Fruit fly (Drosophila melanogaster) whole organism, wandering third instar larva: ENCODE results near the gene cry.

Experiments used
- Abd-B ChIP-seq: fragments of >200 bp; optimal IDR thresholded peaks from 2 replicates; lab custom pipeline; 2017; ENCODE audit warnings: missing biosample characterization, missing genetic modification characterization
- CG32264 ChIP-seq: fragments of 200-800 bp; sonication (Bioruptor generic); optimal IDR thresholded peaks from 2 replicates; lab custom pipeline; 2016; ENCODE audit warnings: missing biosample characterization, missing genetic modification characterization
- CrebA ChIP-seq: fragments of 200-800 bp; sonication (Bioruptor generic); optimal IDR thresholded peaks from 2 replicates; lab custom pipeline; 2016; ENCODE audit warnings: missing biosample characterization, mild to moderate bottlenecking, missing genetic modification characterization, borderline replicate concordance
- Dfd ChIP-seq: fragments of >200 bp; optimal IDR thresholded peaks from 2 replicates; lab custom pipeline; 2017; ENCODE audit warnings: missing biosample characterization, missing genetic modification characterization
- HLH106 ChIP-seq: fragments of 200-800 bp; optimal IDR thresholded peaks from 3 replicates; lab custom pipeline; 2019; ENCODE audit warnings: missing biosample characterization, mild to moderate bottlenecking, missing genetic modification characterization, moderate library complexity
- Hnf4 ChIP-seq: fragments of 200-800 bp; sonication (Bioruptor generic); optimal IDR thresholded peaks from 2 replicates; lab custom pipeline; 2016; ENCODE audit warnings: missing biosample characterization, mild to moderate bottlenecking, missing genetic modification characterization
- Hr78 ChIP-seq: fragments of >200 bp; optimal IDR thresholded peaks from 2 replicates; lab custom pipeline; 2017; ENCODE audit warnings: missing biosample characterization, missing genetic modification characterization
- Jra ChIP-seq: sonication (Bioruptor generic); optimal IDR thresholded peaks from 2 replicates; lab custom pipeline; 2016; ENCODE audit warnings: missing biosample characterization, missing genetic modification characterization
- Mio ChIP-seq: sonication (Bioruptor generic); optimal IDR thresholded peaks from 2 replicates; lab custom pipeline; 2016; ENCODE audit warnings: missing biosample characterization, missing genetic modification characterization
- Myc ChIP-seq: fragments of >200 bp; optimal IDR thresholded peaks from 2 replicates; lab custom pipeline; 2017
- N ChIP-seq: fragments of >200 bp; optimal IDR thresholded peaks from 2 replicates; lab custom pipeline; 2018; ENCODE audit warnings: missing biosample characterization, missing external identifiers, missing genetic modification characterization
- OdsH ChIP-seq: fragments of 200-800 bp; sonication (Bioruptor generic); optimal IDR thresholded peaks from 2 replicates; lab custom pipeline; 2016; ENCODE audit warnings: missing biosample characterization, mild to moderate bottlenecking, missing genetic modification characterization
- Rel ChIP-seq, 2 experiments: fragments of 200-800 bp; sonication (Bioruptor generic) in 1 of 2; optimal IDR thresholded peaks; 2 replicates in 1 of 2; 3 replicates in 1 of 2; lab custom pipeline; 2016 to 2019; ENCODE audit warnings: mild to moderate bottlenecking in 2 of 2, missing biosample characterization in 2 of 2, missing genetic modification characterization in 2 of 2, moderate library complexity in 1 of 2
- Vsx2 ChIP-seq: fragments of 200-300, 225-300 bp; sonication (Bioruptor generic); optimal IDR thresholded peaks from 2 replicates; lab custom pipeline; 2018; ENCODE audit warnings: missing biosample characterization, missing genetic modification characterization; ENCODE audit not compliant: partially characterized antibody
- br ChIP-seq: fragments of 200-800 bp; sonication (Bioruptor generic); optimal IDR thresholded peaks from 2 replicates; lab custom pipeline; 2016; ENCODE audit warnings: missing biosample characterization, missing genetic modification characterization
- brk ChIP-seq: fragments of 200-800 bp; sonication (Bioruptor generic); optimal IDR thresholded peaks from 2 replicates; lab custom pipeline; 2016; ENCODE audit warnings: missing biosample characterization, mild to moderate bottlenecking, missing genetic modification characterization
- dl ChIP-seq, 2 experiments: fragments of 175-275, 200-275 bp in 1 of 2; fragments of 200-275 bp in 1 of 2; sonication (Bioruptor generic); optimal IDR thresholded peaks; lab custom pipeline; 2018; ENCODE audit warnings: mild to moderate bottlenecking in 2 of 2, missing biosample characterization in 2 of 2, missing genetic modification characterization in 2 of 2, moderate library complexity in 2 of 2; ENCODE audit not compliant: partially characterized antibody in 2 of 2, insufficient read depth in 1 of 2
- dmrt93B ChIP-seq: fragments of 200-800 bp; sonication (Bioruptor generic); optimal IDR thresholded peaks from 2 replicates; lab custom pipeline; 2018; ENCODE audit warnings: missing biosample characterization, mild to moderate bottlenecking, missing genetic modification characterization
- dsf ChIP-seq: sonication (Bioruptor generic); optimal IDR thresholded peaks from 2 replicates; lab custom pipeline; 2016; ENCODE audit warnings: missing biosample characterization, missing genetic modification characterization, borderline replicate concordance
- ey ChIP-seq: fragments of 200-800 bp; sonication (Bioruptor generic); optimal IDR thresholded peaks from 2 replicates; lab custom pipeline; 2016; ENCODE audit warnings: missing biosample characterization, missing genetic modification characterization
- foxo ChIP-seq, 2 experiments: fragments of 200-800 bp; sonication (Bioruptor generic); optimal IDR thresholded peaks; 2 replicates in 1 of 2; 3 replicates in 1 of 2; lab custom pipeline; 2016 to 2017; ENCODE audit warnings: missing biosample characterization in 2 of 2, missing genetic modification characterization in 2 of 2
- fru ChIP-seq: fragments of 200-800 bp; sonication (Bioruptor generic); optimal IDR thresholded peaks from 3 replicates; lab custom pipeline; 2016; ENCODE audit warnings: missing biosample characterization, mild to moderate bottlenecking, missing genetic modification characterization
- h ChIP-seq: fragments of 200-800 bp; sonication (Bioruptor generic); optimal IDR thresholded peaks from 3 replicates; lab custom pipeline; 2016; ENCODE audit warnings: missing biosample characterization, mild to moderate bottlenecking, missing genetic modification characterization
- pan ChIP-seq: fragments of >200 bp; optimal IDR thresholded peaks from 2 replicates; lab custom pipeline; 2017
- psq ChIP-seq: fragments of 200-800 bp; sonication (Bioruptor generic); optimal IDR thresholded peaks from 3 replicates; lab custom pipeline; 2017; ENCODE audit warnings: missing biosample characterization, mild to moderate bottlenecking, missing genetic modification characterization, moderate library complexity
- rgr ChIP-seq: fragments of 200-800 bp; sonication (Bioruptor generic); optimal IDR thresholded peaks from 3 replicates; lab custom pipeline; 2016; ENCODE audit warnings: missing biosample characterization, mild to moderate bottlenecking, missing genetic modification characterization
- sage ChIP-seq: fragments of 200-800 bp; sonication (Bioruptor generic); optimal IDR thresholded peaks from 2 replicates; lab custom pipeline; 2016; ENCODE audit warnings: missing biosample characterization, mild to moderate bottlenecking, missing genetic modification characterization
- sv ChIP-seq: fragments of 200-800 bp; sonication (Bioruptor generic); optimal IDR thresholded peaks from 3 replicates; lab custom pipeline; 2016; ENCODE audit warnings: missing biosample characterization, missing genetic modification characterization
- tai ChIP-seq: sonication (Bioruptor generic); optimal IDR thresholded peaks from 2 replicates; lab custom pipeline; 2016; ENCODE audit warnings: missing biosample characterization, missing genetic modification characterization
- usp ChIP-seq: fragments of >200 bp; optimal IDR thresholded peaks from 2 replicates; lab custom pipeline; 2017; ENCODE audit warnings: missing biosample characterization, missing genetic modification characterization

The cry gene

DNA sequence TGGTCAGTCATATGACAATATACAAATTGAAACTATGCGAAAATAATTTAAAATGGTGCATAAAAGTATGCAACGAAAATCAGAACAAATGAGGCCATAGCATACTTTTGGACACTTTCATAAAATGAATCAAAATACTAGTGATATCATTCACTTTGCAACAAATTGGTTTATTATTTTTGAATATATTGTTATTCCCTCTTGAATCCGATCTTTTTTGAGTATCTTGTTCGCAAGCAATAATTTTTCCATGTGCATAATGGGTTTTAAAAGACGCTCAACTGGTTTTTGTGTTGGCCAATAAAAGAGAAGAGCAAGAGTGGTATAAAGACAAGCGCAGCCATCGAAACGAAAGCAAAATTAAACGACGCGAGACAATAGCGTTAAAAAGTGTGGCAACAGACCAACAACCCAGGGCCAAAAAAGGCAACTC lies 24.2 kb upstream of the cry start (continued):
- TF ChIP-seq CrebA (GFP tag; lab: Kevin White, UChicago) (no peak), dl (GFP tag; optimal IDR thresholded peaks at IDR 0.05; lab: Kevin White, UChicago; ENCODE audit: insufficient read depth in 1 of 2, partially characterized antibody in 2 of 2) (no peak), dmrt93B (peak; percentile 62), brk (GFP tag; lab: Kevin White, UChicago) (peak; percentile 22), psq (GFP tag; lab: Kevin White, UChicago) (peak; percentile 91), usp (GFP tag; lab: Kevin White, UChicago) (no peak), N (no peak)

DNA sequence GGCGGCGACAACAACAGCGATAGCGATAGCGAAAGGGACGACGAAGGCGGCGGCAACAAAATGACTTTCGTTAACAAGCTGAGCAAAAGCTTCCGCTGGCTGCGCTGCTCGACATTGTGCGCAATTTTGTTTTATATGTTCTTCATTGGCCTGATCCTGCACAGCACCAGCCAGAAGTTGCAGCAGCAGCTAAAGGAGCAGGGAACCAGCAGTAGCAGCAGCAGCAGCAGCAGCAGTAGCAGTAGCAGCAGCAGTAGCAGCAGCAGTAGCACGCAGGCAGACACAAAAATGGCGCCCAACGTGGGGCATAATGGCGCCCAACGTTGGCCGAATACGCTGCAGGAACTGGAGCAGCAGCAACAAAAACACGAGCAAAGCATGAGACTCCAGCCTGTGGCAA lies 21.9 kb upstream of the cry start:
- TF ChIP-seq Mio (no peak), psq (GFP tag; lab: Kevin White, UChicago) (no peak), Dfd (GFP tag; lab: Kevin White, UChicago) (peak; percentile 81), Myc (lab: Kevin White, UChicago) (no peak)

dm6 chr3R:19212545-19213176 lies 707 bp downstream of the cry start:
- TF ChIP-seq sage (GFP tag; lab: Kevin White, UChicago) = no peak
- no peak for TF ChIP-seq psq (GFP tag; lab: Kevin White, UChicago)
- TF ChIP-seq Hnf4 (GFP tag; lab: Kevin White, UChicago) = no peak
- TF ChIP-seq dmrt93B = no peak
- no peak for TF ChIP-seq CG32264 (GFP tag; lab: Kevin White, UChicago)
- TF ChIP-seq Hr78 (GFP tag; lab: Kevin White, UChicago) = no peak
- TF ChIP-seq sv (GFP tag; lab: Kevin White, UChicago) = no peak
- TF ChIP-seq Vsx2 = no peak
- no peak for TF ChIP-seq Abd-B
- no peak for TF ChIP-seq Rel (GFP tag; optimal IDR thresholded peaks at IDR 0.05; lab: Kevin White, UChicago)
- no peak for TF ChIP-seq Rel (tag; optimal IDR thresholded peaks at IDR 0.05; lab: Kevin White, UChicago)
- TF ChIP-seq Mio = no peak
- no peak for TF ChIP-seq h (GFP tag; lab: Kevin White, UChicago)
- no peak for TF ChIP-seq tai (GFP tag; lab: Kevin White, UChicago)

DNA sequence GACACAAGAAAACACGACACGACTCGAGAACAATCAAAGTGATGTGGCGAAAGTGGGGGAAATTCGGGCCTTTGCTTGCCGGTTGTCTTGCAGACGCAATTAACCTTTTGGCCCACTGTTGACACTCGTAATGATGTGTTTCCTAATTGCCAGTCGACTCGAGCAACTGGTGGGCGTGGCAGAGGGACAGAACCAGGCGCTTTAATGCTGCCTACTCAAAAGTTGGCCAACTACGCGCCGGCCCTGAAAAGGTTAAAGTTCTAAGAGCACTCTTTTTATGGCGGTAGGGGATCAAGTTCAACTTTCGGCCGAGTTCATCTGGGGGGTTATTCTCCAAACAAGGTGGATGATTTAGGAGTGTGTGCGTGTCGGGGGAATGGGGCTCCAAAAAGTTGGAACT lies 9.4 kb downstream of the cry start:
- TF ChIP-seq HLH106 (tag; lab: Kevin White, UChicago) (no peak), Hr78 (GFP tag; lab: Kevin White, UChicago) (no peak), br (no peak), pan (lab: Kevin White, UChicago) (no peak), Vsx2 (no peak), h (GFP tag; lab: Kevin White, UChicago) (no peak), dsf (GFP tag; lab: Kevin White, UChicago) (no peak), Hnf4 (GFP tag; lab: Kevin White, UChicago) (no peak), sage (GFP tag; lab: Kevin White, UChicago) (no peak), foxo (GFP tag; optimal IDR thresholded peaks at IDR 0.05; lab: Kevin White, UChicago) (no peak), ey (GFP tag; lab: Kevin White, UChicago) (no peak), OdsH (GFP tag; lab: Kevin White, UChicago) (no peak), Rel (GFP tag; optimal IDR thresholded peaks at IDR 0.05; lab: Kevin White, UChicago) (no peak), Rel (tag; optimal IDR thresholded peaks at IDR 0.05; lab: Kevin White, UChicago) (no peak), Jra (GFP tag; lab: Kevin White, UChicago) (no peak), rgr (GFP tag; lab: Kevin White, UChicago) (no peak), fru (no peak), Dfd (GFP tag; lab: Kevin White, UChicago) (no peak), sv (GFP tag; lab: Kevin White, UChicago) (no peak)

DNA sequence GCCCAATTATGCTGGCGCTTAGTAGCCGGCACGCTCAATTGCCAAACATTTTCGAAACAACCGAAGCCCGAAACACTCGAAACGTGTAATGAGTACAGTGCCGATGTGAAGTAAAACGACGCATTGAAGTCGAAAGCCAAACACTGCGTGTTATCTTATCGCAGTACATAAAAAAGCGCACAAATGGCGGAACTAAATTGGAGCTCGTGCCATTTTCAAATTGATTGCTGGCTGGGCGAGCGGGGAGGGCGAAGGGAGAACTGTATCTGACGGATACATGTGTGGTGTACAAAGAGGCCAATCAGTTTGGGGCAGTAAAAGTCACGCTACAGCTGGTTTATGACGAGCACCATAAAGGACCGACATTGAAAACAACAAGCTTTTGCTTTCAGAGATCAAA lies 11.4 kb downstream of the cry start:
- TF ChIP-seq Hr78 (GFP tag; lab: Kevin White, UChicago) = no peak
- peak; percentile 74 for TF ChIP-seq h (GFP tag; lab: Kevin White, UChicago)
